Fruit fly (Drosophila melanogaster) whole organism, embryonic: Measurements from ENCODE around the gene Cdc23.

Source experiments
- Atf-2 ChIP-seq: fragments of 200-800 bp; sonication (Bioruptor generic); optimal IDR thresholded peaks from 2 replicates; lab custom pipeline; 2016; ENCODE audit warnings: missing biosample characterization, missing genetic modification characterization
- CG10654 ChIP-seq: fragments of 200-800 bp; sonication (Bioruptor generic); optimal IDR thresholded peaks from 2 replicates; lab custom pipeline; 2016; ENCODE audit warnings: missing biosample characterization, missing genetic modification characterization
- CG12659 ChIP-seq: fragments of 200-800 bp; sonication (Bioruptor generic); optimal IDR thresholded peaks from 3 replicates; lab custom pipeline; 2017; ENCODE audit warnings: mild to moderate bottlenecking, missing biosample characterization, missing genetic modification reagents, missing genetic modification characterization
- CG15479 ChIP-seq: fragments of 200-800 bp; sonication (Bioruptor generic); optimal IDR thresholded peaks from 3 replicates; lab custom pipeline; 2019; ENCODE audit warnings: missing biosample characterization, mild to moderate bottlenecking, missing genetic modification characterization, moderate library complexity
- CG17385 ChIP-seq: fragments of 200-800 bp; sonication (Bioruptor generic); optimal IDR thresholded peaks from 3 replicates; lab custom pipeline; 2018; ENCODE audit warnings: missing biosample characterization, mild to moderate bottlenecking, missing genetic modification characterization
- CG18476 ChIP-seq: fragments of 200-800 bp; sonication (Bioruptor generic); optimal IDR thresholded peaks from 2 replicates; lab custom pipeline; 2016; ENCODE audit warnings: missing biosample characterization, mild to moderate bottlenecking, missing genetic modification characterization
- CG2199 ChIP-seq: fragments of 200-800 bp; sonication (Bioruptor generic); IDR thresholded peaks from 3 replicates; pipeline ENCODE4 v1.3.6; 2022; ENCODE audit warnings: missing biosample characterization, missing genetic modification characterization
- CG31224 ChIP-seq: fragments of 200-800 bp; sonication (Bioruptor generic); IDR thresholded peaks from 2 replicates; pipeline ENCODE4 v1.3.6; 2022; ENCODE audit warnings: missing biosample characterization, missing genetic modification characterization
- CG32532 ChIP-seq: fragments of 200-800 bp; sonication (Bioruptor generic); IDR thresholded peaks from 2 replicates; pipeline ENCODE4 v1.3.6; 2022; ENCODE audit warnings: missing biosample characterization, missing genetic modification characterization
- CG33557 ChIP-seq: fragments of 200-800 bp; sonication (Bioruptor generic); optimal IDR thresholded peaks from 2 replicates; lab custom pipeline; 2019; ENCODE audit warnings: missing biosample characterization, mild to moderate bottlenecking, missing genetic modification characterization, moderate library complexity
- CG3726 ChIP-seq: fragments of 200-800 bp; sonication (Bioruptor generic); IDR thresholded peaks from 3 replicates; pipeline ENCODE4, ENCODE4 v1.3.6; 2022; ENCODE audit warnings: missing biosample characterization, missing genetic modification characterization
- CG3995 ChIP-seq: fragments of 200-800 bp; sonication (Bioruptor generic); optimal IDR thresholded peaks from 3 replicates; lab custom pipeline; 2016; ENCODE audit warnings: missing biosample characterization, missing genetic modification characterization
- CG6689 ChIP-seq: fragments of 200-800 bp; sonication (Bioruptor generic); IDR thresholded peaks from 2 replicates; pipeline ENCODE4 v1.3.6; 2022; ENCODE audit warnings: missing biosample characterization, missing genetic modification characterization
- CG6791 ChIP-seq: fragments of 200-800 bp; sonication (Bioruptor generic); IDR thresholded peaks from 3 replicates; pipeline ENCODE4 v1.3.6; 2022; ENCODE audit warnings: missing biosample characterization, missing genetic modification characterization; ENCODE audit not compliant: partially characterized antibody
- CG7963 ChIP-seq: fragments of 200-800 bp; sonication (Bioruptor generic); IDR thresholded peaks from 3 replicates; pipeline ENCODE4 v1.3.6; 2022; ENCODE audit warnings: missing biosample characterization, missing genetic modification characterization; ENCODE audit not compliant: partially characterized antibody
- CG8290 ChIP-seq, 3 experiments: fragments of 200-800 bp; sonication (Bioruptor generic); optimal IDR thresholded peaks; 2 replicates each; lab custom pipeline; 2016 to 2019; ENCODE audit warnings: missing biosample characterization in 3 of 3, missing genetic modification characterization in 3 of 3, mild to moderate bottlenecking in 2 of 3, moderate library complexity in 1 of 3
- CG8944 ChIP-seq: fragments of 200-800 bp; sonication (Bioruptor generic); optimal IDR thresholded peaks from 3 replicates; lab custom pipeline; 2016; ENCODE audit warnings: missing biosample characterization, missing genetic modification characterization
- CTCF ChIP-seq: fragments of 200-800 bp; sonication (Bioruptor generic); optimal IDR thresholded peaks from 2 replicates; lab custom pipeline; 2017; ENCODE audit warnings: missing biosample characterization, mild to moderate bottlenecking, missing genetic modification characterization, moderate library complexity
- Dbx ChIP-seq: fragments of 200-800 bp; sonication (Bioruptor generic); IDR thresholded peaks from 3 replicates; pipeline ENCODE4 v1.3.6; 2022; ENCODE audit warnings: missing biosample characterization, missing genetic modification characterization
- Dfd ChIP-seq, 2 experiments: fragments of >200 bp; optimal IDR thresholded peaks; 2 replicates each; lab custom pipeline; 2017; ENCODE audit warnings: missing biosample characterization in 2 of 2, missing genetic modification characterization in 2 of 2
- Dip3 ChIP-seq: fragments of 200-800 bp; sonication (Bioruptor generic); optimal IDR thresholded peaks from 3 replicates; lab custom pipeline; 2016; ENCODE audit warnings: missing biosample characterization, missing genetic modification characterization
- Ets65A ChIP-seq: fragments of 200-800 bp; sonication (Bioruptor generic); peaks from one replicate; lab custom pipeline; 2016; ENCODE audit warnings: missing biosample characterization, missing genetic modification characterization
- Med ChIP-seq: fragments of 200-800 bp; sonication (Bioruptor generic); peaks from one replicate; lab custom pipeline; 2016; ENCODE audit warnings: missing biosample characterization, missing genetic modification characterization, mild to moderate bottlenecking, inconsistent platforms, moderate library complexity
- Mrtf ChIP-seq: fragments of 200-800 bp; sonication (Bioruptor generic); IDR thresholded peaks from 3 replicates; pipeline ENCODE4 v1.3.6; 2022; ENCODE audit warnings: missing biosample characterization, missing genetic modification characterization
- Nf-YB ChIP-seq: fragments of 200-800 bp; sonication (Bioruptor generic); optimal IDR thresholded peaks from 3 replicates; lab custom pipeline; 2019; ENCODE audit warnings: missing biosample characterization, mild to moderate bottlenecking, missing genetic modification characterization, moderate library complexity
- NfI ChIP-seq: fragments of 200-800 bp; sonication (Bioruptor generic); optimal IDR thresholded peaks from 3 replicates; lab custom pipeline; 2018; ENCODE audit warnings: missing biosample characterization, mild to moderate bottlenecking, missing genetic modification characterization, moderate library complexity
- Oaz ChIP-seq: fragments of 200-800 bp; sonication (Bioruptor generic); IDR thresholded peaks from 2 replicates; pipeline ENCODE4 v1.3.6; 2022; ENCODE audit warnings: missing biosample characterization, missing genetic modification characterization
- Trl ChIP-seq, 3 experiments: fragments of >200 bp in 2 of 3; fragments of 200-800 bp in 1 of 3; sonication (Bioruptor generic) in 1 of 3; optimal IDR thresholded peaks; 2 replicates in 1 of 3; 3 replicates in 2 of 3; lab custom pipeline; 2016 to 2017; ENCODE audit warnings: missing biosample characterization in 1 of 3, missing genetic modification characterization in 1 of 3
- abd-A ChIP-seq: fragments of 200-800 bp; sonication (Bioruptor generic); optimal IDR thresholded peaks from 3 replicates; lab custom pipeline; 2019; ENCODE audit warnings: missing biosample characterization, mild to moderate bottlenecking, missing genetic modification characterization, moderate library complexity
- aop ChIP-seq: fragments of 200-800 bp; sonication (Bioruptor generic); IDR thresholded peaks from 2 replicates; pipeline ENCODE4 v1.3.6; 2022; ENCODE audit warnings: missing biosample characterization, missing genetic modification characterization
- ap ChIP-seq: fragments of 200-800 bp; sonication (Bioruptor generic); IDR thresholded peaks from 2 replicates; pipeline ENCODE4 v1.3.6; 2022; ENCODE audit warnings: missing biosample characterization, missing genetic modification characterization
- az2 ChIP-seq: fragments of 200-800 bp; sonication (Bioruptor generic); optimal IDR thresholded peaks from 3 replicates; lab custom pipeline; 2016; ENCODE audit warnings: missing biosample characterization, missing genetic modification characterization
- crol ChIP-seq: fragments of 200-800 bp; sonication (Bioruptor generic); IDR thresholded peaks from 2 replicates; pipeline ENCODE4 v1.3.6; 2022; ENCODE audit warnings: missing biosample characterization, missing genetic modification characterization
- dm ChIP-seq: fragments of 200-800 bp; sonication (Bioruptor generic); optimal IDR thresholded peaks from 3 replicates; lab custom pipeline; 2016; ENCODE audit warnings: missing biosample characterization, missing genetic modification characterization
- grau ChIP-seq: fragments of 200-800 bp; optimal IDR thresholded peaks from 3 replicates; lab custom pipeline; 2019; ENCODE audit warnings: missing biosample characterization, mild to moderate bottlenecking, missing genetic modification characterization, moderate library complexity
- gro ChIP-seq: fragments of 200-800 bp; sonication (Bioruptor generic); optimal IDR thresholded peaks from 2 replicates; lab custom pipeline; 2016; ENCODE audit warnings: missing biosample characterization, missing genetic modification characterization
- hth ChIP-seq: fragments of >200 bp; optimal IDR thresholded peaks from 2 replicates; lab custom pipeline; 2017; ENCODE audit warnings: inconsistent platforms
- klu ChIP-seq: fragments of 200-800 bp; sonication (Bioruptor generic); IDR thresholded peaks from 2 replicates; pipeline ENCODE4 v1.3.6; 2022; ENCODE audit warnings: missing biosample characterization, missing genetic modification characterization
- knrl ChIP-seq: fragments of 200-800 bp; sonication (Bioruptor generic); IDR thresholded peaks from 3 replicates; pipeline ENCODE4 v1.3.6; 2022; ENCODE audit warnings: missing biosample characterization, missing genetic modification characterization; ENCODE audit not compliant: partially characterized antibody
- psq ChIP-seq: fragments of 200-800 bp; sonication (Bioruptor generic); optimal IDR thresholded peaks from 2 replicates; lab custom pipeline; 2017; ENCODE audit warnings: missing biosample characterization, missing genetic modification characterization
- sc ChIP-seq, 3 experiments: fragments of >200 bp in 2 of 3; fragments of 200-800 bp in 1 of 3; sonication (Bioruptor generic) in 1 of 3; optimal IDR thresholded peaks; 2 replicates in 2 of 3; 3 replicates in 1 of 3; lab custom pipeline; 2017; ENCODE audit warnings: mild to moderate bottlenecking in 1 of 3, missing biosample characterization in 1 of 3, missing genetic modification characterization in 1 of 3, missing genetic modification reagents in 1 of 3
- sisA ChIP-seq: fragments of 200-800 bp; sonication (Bioruptor generic); IDR thresholded peaks from 2 replicates; pipeline ENCODE4 v1.3.6; 2022; ENCODE audit warnings: missing biosample characterization, missing genetic modification characterization
- ssp ChIP-seq: fragments of 200-800 bp; sonication (Bioruptor generic); IDR thresholded peaks from 2 replicates; pipeline ENCODE4 v1.3.6; 2022; ENCODE audit warnings: missing biosample characterization, missing genetic modification characterization
- tgo ChIP-seq: fragments of 200-800 bp; sonication (Bioruptor generic); IDR thresholded peaks from 3 replicates; pipeline ENCODE4 v1.3.6; 2022; ENCODE audit warnings: missing biosample characterization, missing genetic modification characterization
- tna ChIP-seq: fragments of 200-800 bp; sonication (Bioruptor generic); IDR thresholded peaks from 2 replicates; pipeline ENCODE4 v1.3.6; 2022; ENCODE audit warnings: missing biosample characterization, missing genetic modification characterization; ENCODE audit not compliant: partially characterized antibody
- twi ChIP-seq: fragments of 200-800 bp; optimal IDR thresholded peaks from 2 replicates; lab custom pipeline; 2019; ENCODE audit warnings: missing biosample characterization, mild to moderate bottlenecking, missing genetic modification characterization, moderate library complexity
- wdn ChIP-seq: fragments of 200-800 bp; sonication (Bioruptor generic); IDR thresholded peaks from 2 replicates; pipeline ENCODE4 v1.3.6; 2022; ENCODE audit warnings: missing biosample characterization, missing genetic modification characterization
- z ChIP-seq: fragments of 200-800 bp; sonication (Bioruptor generic); IDR thresholded peaks from 3 replicates; pipeline ENCODE4 v1.3.6; 2022; ENCODE audit warnings: missing biosample characterization, missing genetic modification characterization
- zen ChIP-seq: fragments of 200-800 bp; sonication (Bioruptor generic); optimal IDR thresholded peaks from 3 replicates; lab custom pipeline; 2018; ENCODE audit warnings: missing biosample characterization, mild to moderate bottlenecking, missing genetic modification characterization, moderate library complexity
- zfh2 ChIP-seq: fragments of 200-800 bp; sonication (Bioruptor generic); optimal IDR thresholded peaks from 2 replicates; lab custom pipeline; 2016; ENCODE audit warnings: missing biosample characterization, missing genetic modification characterization

The Cdc23 gene

dm6 chr2L:20417597-20418286 lies 41.4 kb upstream of the Cdc23 start (continued):
- no peak for TF ChIP-seq CG7963
- TF ChIP-seq CG3726 (GFP tag; lab: Robert Waterston, UW): no peak
- no peak for TF ChIP-seq Dip3 (GFP tag; lab: Kevin White, UChicago)
- TF ChIP-seq Mrtf: peak; percentile 32; the same call in 1 of the 3 replicates
- TF ChIP-seq az2 (GFP tag; lab: Kevin White, UChicago): peak; percentile 13
- no peak for TF ChIP-seq abd-A
- peak; percentile 62 for TF ChIP-seq CG32532 (GFP tag; lab: Robert Waterston, UW)
- no peak for TF ChIP-seq NfI (GFP tag; lab: Kevin White, UChicago)
- TF ChIP-seq klu (GFP tag; lab: Robert Waterston, UW): no peak
- no peak for TF ChIP-seq CG31224 (GFP tag; lab: Robert Waterston, UW)
- no peak for TF ChIP-seq ssp (GFP tag; lab: Robert Waterston, UW)
- TF ChIP-seq twi: no peak
- no peak for TF ChIP-seq CTCF (GFP tag; lab: Kevin White, UChicago)
- TF ChIP-seq zen (tag; lab: Kevin White, UChicago): no peak
- no peak for TF ChIP-seq aop (GFP tag; lab: Robert Waterston, UW)
- TF ChIP-seq Ets65A (GFP tag; lab: Kevin White, UChicago): no peak
- TF ChIP-seq dm (GFP tag; lab: Kevin White, UChicago): no peak
- TF ChIP-seq knrl (GFP tag; lab: Robert Waterston, UW): no peak
- TF ChIP-seq CG2199: 0 out of 3 replicates have a peak, but pooled peaks have one; percentile 25
- peak; percentile 5 for TF ChIP-seq psq (GFP tag; lab: Kevin White, UChicago)
- no peak for TF ChIP-seq CG18476 (GFP tag; lab: Kevin White, UChicago)
- TF ChIP-seq zfh2 (GFP tag; lab: Kevin White, UChicago): peak; percentile 35
- peak; percentile 42; the same call in 1 of the 3 replicates for TF ChIP-seq Dbx (GFP tag; lab: Robert Waterston, UW)
- no peak for TF ChIP-seq CG15479
- peak; percentile 68 for TF ChIP-seq CG17385 (GFP tag; lab: Kevin White, UChicago)
- TF ChIP-seq Dfd (GFP tag; optimal IDR thresholded peaks at IDR 0.05; lab: Kevin White, UChicago): no peak
- no peak for TF ChIP-seq hth (lab: Kevin White, UChicago)
- peak in 1 of 2 experiments; percentile 70 for TF ChIP-seq Trl (optimal IDR thresholded peaks at IDR 0.05; lab: Kevin White, UChicago)
- TF ChIP-seq Trl (GFP tag; optimal IDR thresholded peaks at IDR 0.05; lab: Kevin White, UChicago): no peak
- TF ChIP-seq CG10654 (GFP tag; lab: Kevin White, UChicago): no peak
- TF ChIP-seq CG8944: no peak
- TF ChIP-seq Oaz (GFP tag; lab: Robert Waterston, UW): no peak
- TF ChIP-seq Atf-2: no peak
- no peak for TF ChIP-seq CG6791
- no peak for TF ChIP-seq ap
- peak; percentile 87 for TF ChIP-seq crol (GFP tag; lab: Robert Waterston, UW)
- no peak for TF ChIP-seq gro (GFP tag; lab: Kevin White, UChicago)
- peak; percentile 26; the same call in 1 of the 3 replicates for TF ChIP-seq tgo (GFP tag; lab: Robert Waterston, UW)
- no peak for TF ChIP-seq wdn
- TF ChIP-seq Nf-YB (GFP tag; lab: Kevin White, UChicago): no peak
- no peak for TF ChIP-seq CG8290 (GFP tag; optimal IDR thresholded peaks at IDR 0.05; lab: Kevin White, UChicago)
- TF ChIP-seq CG8290 (tag; optimal IDR thresholded peaks at IDR 0.05; lab: Kevin White, UChicago): peak in 1 of 2 experiments; percentile 11
- TF ChIP-seq sisA (GFP tag; lab: Robert Waterston, UW): no peak
- TF ChIP-seq CG33557 (GFP tag; lab: Kevin White, UChicago): no peak
- TF ChIP-seq sc (optimal IDR thresholded peaks at IDR 0.05; lab: Kevin White, UChicago): no peak
- TF ChIP-seq sc (GFP tag; optimal IDR thresholded peaks at IDR 0.05; lab: Kevin White, UChicago): no peak
- TF ChIP-seq Med (GFP tag; lab: Kevin White, UChicago): peak; percentile 82
- 0 out of 3 replicates have a peak, but pooled peaks have one; percentile 12 for TF ChIP-seq z (GFP tag; lab: Robert Waterston, UW)
- TF ChIP-seq tna: no peak
- TF ChIP-seq grau: peak; percentile 95
- TF ChIP-seq CG12659 (GFP tag; lab: Kevin White, UChicago): no peak
- no peak for TF ChIP-seq CG3995
- peak; percentile 25; the same call in 1 of the 2 replicates for TF ChIP-seq CG6689 (GFP tag; lab: Robert Waterston, UW)
